Worm (Caenorhabditis elegans): Measurements from ENCODE around the gene F43D2.6.

DNA sequence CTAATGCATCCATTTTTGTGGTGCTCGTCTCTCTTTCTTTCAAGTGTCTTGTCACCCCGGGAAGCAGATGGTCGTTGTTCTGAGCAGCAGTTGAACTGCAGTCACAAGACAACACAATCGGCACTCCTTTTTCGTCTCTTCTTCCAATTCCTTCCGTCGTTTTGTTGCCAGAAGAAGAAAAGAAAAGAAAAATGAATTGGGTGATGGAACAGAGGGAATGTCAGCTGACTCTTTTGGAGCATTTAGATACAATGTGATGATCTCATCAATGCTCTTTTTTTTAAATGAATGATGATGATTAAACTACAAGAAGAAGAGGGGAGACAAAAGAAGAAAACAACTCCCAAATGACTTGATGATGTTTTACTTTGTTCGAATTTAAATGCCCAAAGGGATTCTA, 14.9 kb upstream of the F43D2.6 start:
- no peak for TF ChIP-seq K12H6.12 (tag; optimal IDR thresholded peaks at IDR 0.05)
- no peak for TF ChIP-seq tbx-9 (tag; optimal IDR thresholded peaks at IDR 0.05; ENCODE audit: borderline replicate concordance)
- TF ChIP-seq ztf-26 (tag; optimal IDR thresholded peaks at IDR 0.05) = no peak
- no peak for TF ChIP-seq nfyb-1 (GFP tag; IDR thresholded peaks at IDR 0.05)

All from whole organism, young adult.